Worm (Caenorhabditis elegans) whole organism, midembryonic: Measurements from ENCODE around the gene daao-1.

Source experiments
- flt-1 ChIP-seq: fragments of 200-800 bp; sonication (Bioruptor generic); IDR thresholded peaks from 2 replicates; pipeline ENCODE4 v1.3.6; 2022; ENCODE audit warnings: missing genetic modification characterization, missing compliant biosample characterization
- med-1 ChIP-seq: sonication (generic microtip); optimal IDR thresholded peaks from 2 replicates; lab custom pipeline; 2017; ENCODE audit warnings: missing genetic modification characterization, mild to moderate bottlenecking, missing compliant biosample characterization, antibody characterized with exemption, missing genetic modification reagents; ENCODE audit not compliant: insufficient read depth
- ztf-29 ChIP-seq: fragments of 200-800 bp; sonication (Bioruptor generic); IDR thresholded peaks from 2 replicates; pipeline ENCODE4 v1.3.6; 2022; ENCODE audit warnings: missing genetic modification reagents, missing genetic modification characterization, missing compliant biosample characterization

DNA sequence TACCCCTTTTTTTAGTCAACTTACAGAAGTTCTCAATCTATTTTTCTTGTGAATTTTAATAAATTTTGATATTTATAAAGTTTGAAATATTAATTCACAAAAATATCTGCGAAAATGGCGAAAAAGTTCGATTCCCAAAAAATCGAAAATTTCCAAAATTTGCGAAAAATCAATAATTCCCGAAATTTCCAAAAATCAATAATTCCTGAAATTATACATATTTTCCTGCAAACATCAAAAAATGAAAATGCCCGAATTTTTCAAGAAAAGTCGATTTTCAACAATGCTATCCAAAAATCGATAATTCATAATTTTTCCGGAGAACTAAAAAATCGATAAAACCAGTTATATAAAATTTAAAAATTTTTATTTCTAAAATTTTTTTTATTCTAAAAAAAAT, 36.0 kb downstream of the daao-1 start:
- TF ChIP-seq flt-1 (GFP tag; lab: Robert Waterston, UW) (no peak), ztf-29 (GFP tag; lab: Robert Waterston, UW) (no peak), med-1 (no peak)
